Fruit fly (Drosophila melanogaster): ENCODE results near the gene Nepl8.

Gene Nepl8

dm6 chr2L:16500469-16500868 lies 12.5 kb downstream of the Nepl8 start (continued):
- TF ChIP-seq CG14860 (GFP tag; IDR thresholded peaks at IDR 0.05; ENCODE audit: partially characterized antibody) (no peak), zfh2 (GFP tag; optimal IDR thresholded peaks at IDR 0.05) (peak; percentile 57), Mad (GFP tag; optimal IDR thresholded peaks at IDR 0.05) (peak; percentile 83), CG9609 (GFP tag; optimal IDR thresholded peaks at IDR 0.05) (peak; percentile 46), gem (tag; optimal IDR thresholded peaks at IDR 0.05) (peak; percentile 94), twi (tag; optimal IDR thresholded peaks at IDR 0.05) (peak; percentile 81), fu2 (GFP tag; optimal IDR thresholded peaks at IDR 0.05) (peak; percentile 60), crp (GFP tag; optimal IDR thresholded peaks at IDR 0.05) (peak in 1 of 2 experiments; percentile 44), CG13424 (tag; optimal IDR thresholded peaks at IDR 0.05) (peak; percentile 95), kay (GFP tag; optimal IDR thresholded peaks at IDR 0.05) (peak; percentile 96), D (optimal IDR thresholded peaks at IDR 0.05) (no peak), D (GFP tag; optimal IDR thresholded peaks at IDR 0.05) (peak; percentile 84), CG12769 (tag; optimal IDR thresholded peaks at IDR 0.05) (peak; percentile 96), CG12744 (GFP tag; optimal IDR thresholded peaks at IDR 0.05) (peak; percentile 41), sisA (GFP tag; IDR thresholded peaks at IDR 0.05) (peak; percentile 94), CG6689 (GFP tag; IDR thresholded peaks at IDR 0.05) (peak; percentile 93), Nf-YA (GFP tag; IDR thresholded peaks at IDR 0.05) (peak; percentile 82), CG8359 (GFP tag; optimal IDR thresholded peaks at IDR 0.05; ENCODE audit: borderline replicate concordance) (peak; percentile 58), disco-r (GFP tag; optimal IDR thresholded peaks at IDR 0.05) (peak; percentile 39), CG6175 (GFP tag; IDR thresholded peaks at IDR 0.05) (peak; percentile 83), YL-1 (GFP tag; optimal IDR thresholded peaks at IDR 0.05) (peak; percentile 7), kah (GFP tag; optimal IDR thresholded peaks at IDR 0.05) (peak; percentile 66), cwo (GFP tag; optimal IDR thresholded peaks at IDR 0.05) (peak; percentile 83), HHEX (GFP tag; optimal IDR thresholded peaks at IDR 0.05) (peak; percentile 78), Bteb2 (GFP tag; optimal IDR thresholded peaks at IDR 0.05) (peak; percentile 82), Optix (GFP tag; IDR thresholded peaks at IDR 0.05) (peak; percentile 90), CG8478 (optimal IDR thresholded peaks at IDR 0.05) (no peak), CG10209 (GFP tag; optimal IDR thresholded peaks at IDR 0.05) (peak; percentile 90), Nf-YC (tag; optimal IDR thresholded peaks at IDR 0.05) (peak; percentile 52), esg (GFP tag; conservative IDR thresholded peaks at IDR 0.05) (peak; percentile 93), prd (optimal IDR thresholded peaks at IDR 0.05) (no peak), prd (GFP tag; IDR thresholded peaks at IDR 0.05) (peak; percentile 97), sqz (GFP tag; optimal IDR thresholded peaks at IDR 0.05) (peak; percentile 87), CG10462 (GFP tag; optimal IDR thresholded peaks at IDR 0.05) (peak; percentile 71), CG1647 (GFP tag; optimal IDR thresholded peaks at IDR 0.05) (peak; percentile 67), BtbVII (GFP tag; optimal IDR thresholded peaks at IDR 0.05) (peak; percentile 74), E2f1 (GFP tag; IDR thresholded peaks at IDR 0.05) (peak; percentile 92), Myb (GFP tag; optimal IDR thresholded peaks at IDR 0.05) (peak; percentile 56), CG4424 (GFP tag; optimal IDR thresholded peaks at IDR 0.05) (peak; percentile 76), sr (GFP tag; IDR thresholded peaks at IDR 0.05) (peak; percentile 68; the same call in 2 of the 3 replicates), Rfx (GFP tag; IDR thresholded peaks at IDR 0.05) (peak; percentile 92), Nf-YB (GFP tag; optimal IDR thresholded peaks at IDR 0.05) (peak; percentile 75), Stat92E (GFP tag; optimal IDR thresholded peaks at IDR 0.05) (peak in 1 of 3 experiments; percentile 64), CG7928 (GFP tag; optimal IDR thresholded peaks at IDR 0.05) (peak; percentile 41), CG10959 (GFP tag; IDR thresholded peaks at IDR 0.05) (peak; percentile 93), Poxn (GFP tag; IDR thresholded peaks at IDR 0.05) (no peak), vfl (GFP tag; optimal IDR thresholded peaks at IDR 0.05) (peak; percentile 57), CG10565 (GFP tag; optimal IDR thresholded peaks at IDR 0.05) (peak; percentile 32), Drgx (GFP tag; IDR thresholded peaks at IDR 0.05) (peak; percentile 93), CG18011 (GFP tag; optimal IDR thresholded peaks at IDR 0.05) (peak; percentile 62), Doc3 (GFP tag; IDR thresholded peaks at IDR 0.05; ENCODE audit: partially characterized antibody) (no peak)

Measured in whole organism, embryonic.